ENCODE assay signal across 1 fruit fly cellular context in the genomic region with DNA sequence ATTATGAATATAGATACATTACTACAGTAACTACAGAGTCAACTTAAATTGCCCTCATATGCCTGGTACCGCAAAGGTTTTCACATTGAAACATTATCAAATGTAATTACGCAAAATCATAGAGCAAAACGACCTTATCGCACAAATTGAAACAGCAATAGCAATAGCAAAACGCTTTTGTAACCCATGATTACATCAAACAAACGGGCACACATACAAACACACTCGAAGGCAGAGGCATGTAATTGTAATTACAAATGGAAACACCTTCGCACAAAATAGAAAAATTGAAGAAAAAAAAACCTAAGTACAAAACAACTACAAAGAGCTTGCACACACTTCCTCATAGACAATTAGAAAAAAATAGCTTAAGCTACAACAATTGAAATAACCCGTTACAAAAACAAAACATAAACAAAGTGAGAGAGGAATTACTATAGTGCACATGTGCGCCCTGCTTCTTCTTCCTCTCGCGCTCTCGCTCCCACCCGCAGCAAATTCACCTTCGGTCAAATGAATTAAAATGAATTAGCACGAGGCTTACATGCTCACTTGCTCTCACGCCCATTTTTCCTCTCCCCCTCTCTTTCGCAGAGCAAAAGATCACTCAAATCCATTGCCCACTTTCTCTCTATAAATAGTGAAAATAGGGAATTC.
TF ChIP-seq lines count a peak whose summit lies in the region.

No protein-coding gene starts in this region.

TF ChIP-seq in whole organism, embryonic, 481 proteins besides CTCF, POLR2A, EP300 and RAD21 (continued from another document and continues in another):
- TF ChIP-seq Pdp1 (GFP tag; optimal IDR thresholded peaks at IDR 0.05; lab: Kevin White, UChicago) (peak in 1 of 2 experiments; percentile 89), chinmo (GFP tag; IDR thresholded peaks at IDR 0.05; lab: Robert Waterston, UW; ENCODE audit: partially characterized antibody) (peak; percentile 96), Spps (tag; optimal IDR thresholded peaks at IDR 0.05; lab: Kevin White, UChicago) (no peak), schlank (tag; optimal IDR thresholded peaks at IDR 0.05; lab: Kevin White, UChicago) (no peak), corto (GFP tag; optimal IDR thresholded peaks at IDR 0.05; lab: Kevin White, UChicago) (no peak), CG1832 (GFP tag; optimal IDR thresholded peaks at IDR 0.05; lab: Kevin White, UChicago) (peak; percentile 31), jing (GFP tag; optimal IDR thresholded peaks at IDR 0.05; lab: Kevin White, UChicago) (no peak), CG6813 (GFP tag; optimal IDR thresholded peaks at IDR 0.05; lab: Kevin White, UChicago) (no peak), CG16779 (GFP tag; IDR thresholded peaks at IDR 0.05; lab: Robert Waterston, UW) (0 out of 2 replicates have a peak, but pooled peaks have one; percentile 15), Dip2 (GFP tag; IDR thresholded peaks at IDR 0.05; lab: Robert Waterston, UW) (no peak), CG18764 (GFP tag; optimal IDR thresholded peaks at IDR 0.05; lab: Kevin White, UChicago) (no peak), cg (GFP tag; optimal IDR thresholded peaks at IDR 0.05; lab: Kevin White, UChicago) (peak; percentile 13), Ravus (GFP tag; IDR thresholded peaks at IDR 0.05; lab: Robert Waterston, UW) (no peak), CG7963 (GFP tag; IDR thresholded peaks at IDR 0.05; lab: Robert Waterston, UW; ENCODE audit: partially characterized antibody) (no peak), Sry-β (GFP tag; optimal IDR thresholded peaks at IDR 0.05; lab: Kevin White, UChicago) (no peak), cwo (GFP tag; optimal IDR thresholded peaks at IDR 0.05; lab: Kevin White, UChicago) (peak; percentile 9), CG10654 (GFP tag; optimal IDR thresholded peaks at IDR 0.05; lab: Kevin White, UChicago) (no peak), CG1529 (GFP tag; optimal IDR thresholded peaks at IDR 0.05; lab: Kevin White, UChicago) (no peak), gt (GFP tag; IDR thresholded peaks at IDR 0.05; lab: Robert Waterston, UW) (no peak), gsb-n (tag; optimal IDR thresholded peaks at IDR 0.05; lab: Kevin White, UChicago) (no peak), kni (GFP tag; optimal IDR thresholded peaks at IDR 0.05; lab: Kevin White, UChicago) (peak; percentile 60), Hr78 (GFP tag; optimal IDR thresholded peaks at IDR 0.05; lab: Kevin White, UChicago) (peak in 1 of 2 experiments; percentile 36), CG9609 (GFP tag; optimal IDR thresholded peaks at IDR 0.05; lab: Kevin White, UChicago) (no peak), Blimp-1 (GFP tag; optimal IDR thresholded peaks at IDR 0.05; lab: Kevin White, UChicago) (peak; percentile 34), en (GFP tag; optimal IDR thresholded peaks at IDR 0.05; lab: Kevin White, UChicago) (no peak), pzg (GFP tag; optimal IDR thresholded peaks at IDR 0.05; lab: Kevin White, UChicago) (no peak), nau (GFP tag; optimal IDR thresholded peaks at IDR 0.05; lab: Kevin White, UChicago) (no peak), crc (GFP tag; optimal IDR thresholded peaks at IDR 0.05; lab: Kevin White, UChicago) (no peak), danr (GFP tag; IDR thresholded peaks at IDR 0.05; lab: Robert Waterston, UW) (no peak), CG17612 (GFP tag; IDR thresholded peaks at IDR 0.05; lab: Robert Waterston, UW) (no peak), CG13287 (GFP tag; IDR thresholded peaks at IDR 0.05; lab: Robert Waterston, UW; ENCODE audit: partially characterized antibody) (peak; percentile 16; the same call in 1 of the 2 replicates), bowl (GFP tag; IDR thresholded peaks at IDR 0.05; lab: Robert Waterston, UW) (no peak), lilli (GFP tag; optimal IDR thresholded peaks at IDR 0.05; lab: Kevin White, UChicago) (no peak), NFAT (GFP tag; IDR thresholded peaks at IDR 0.05; lab: Robert Waterston, UW) (no peak), twi (tag; optimal IDR thresholded peaks at IDR 0.05; lab: Kevin White, UChicago) (peak; percentile 46), CG17385 (GFP tag; optimal IDR thresholded peaks at IDR 0.05; lab: Kevin White, UChicago) (peak; percentile 92), yki (optimal IDR thresholded peaks at IDR 0.05; lab: Kevin White, UChicago) (no peak), Drgx (GFP tag; IDR thresholded peaks at IDR 0.05; lab: Robert Waterston, UW) (0 out of 2 replicates have a peak, but pooled peaks have one; percentile 18), da (GFP tag; optimal IDR thresholded peaks at IDR 0.05; lab: Kevin White, UChicago) (no peak), CG31365 (tag; optimal IDR thresholded peaks at IDR 0.05; lab: Kevin White, UChicago) (no peak), CG31388 (GFP tag; optimal IDR thresholded peaks at IDR 0.05; lab: Kevin White, UChicago) (no peak), CoRest (tag; optimal IDR thresholded peaks at IDR 0.05; lab: Kevin White, UChicago) (no peak), CG11398 (GFP tag; optimal IDR thresholded peaks at IDR 0.05; lab: Kevin White, UChicago) (no peak), CG2116 (GFP tag; optimal IDR thresholded peaks at IDR 0.05; lab: Kevin White, UChicago) (no peak), CG34376 (GFP tag; optimal IDR thresholded peaks at IDR 0.05; lab: Kevin White, UChicago) (peak; percentile 30), bab2 (GFP tag; optimal IDR thresholded peaks at IDR 0.05; lab: Kevin White, UChicago) (no peak), grn (GFP tag; optimal IDR thresholded peaks at IDR 0.05; lab: Kevin White, UChicago) (no peak), HmgZ (tag; optimal IDR thresholded peaks at IDR 0.05; lab: Kevin White, UChicago) (no peak), Adf1 (GFP tag; IDR thresholded peaks at IDR 0.05; lab: Robert Waterston, UW) (peak; percentile 34; the same call in 1 of the 2 replicates), CG6654 (GFP tag; optimal IDR thresholded peaks at IDR 0.05; lab: Kevin White, UChicago) (no peak), Six4 (GFP tag; optimal IDR thresholded peaks at IDR 0.05; lab: Kevin White, UChicago) (no peak), CG10543 (GFP tag; optimal IDR thresholded peaks at IDR 0.05; lab: Kevin White, UChicago) (peak; percentile 1), kah (GFP tag; optimal IDR thresholded peaks at IDR 0.05; lab: Kevin White, UChicago) (no peak), Aef1 (GFP tag; IDR thresholded peaks at IDR 0.05; lab: Robert Waterston, UW) (peak; percentile 24; the same call in 1 of the 3 replicates), CG6854 (GFP tag; optimal IDR thresholded peaks at IDR 0.05; lab: Kevin White, UChicago) (no peak), rib (GFP tag; IDR thresholded peaks at IDR 0.05; lab: Robert Waterston, UW) (no peak), CG8290 (GFP tag; optimal IDR thresholded peaks at IDR 0.05; lab: Kevin White, UChicago) (no peak), CG8290 (tag; optimal IDR thresholded peaks at IDR 0.05; lab: Kevin White, UChicago) (peak in 1 of 2 experiments; percentile 12), dati (GFP tag; IDR thresholded peaks at IDR 0.05; lab: Robert Waterston, UW) (no peak), GATAe (GFP tag; conservative IDR thresholded peaks at IDR 0.05; lab: Robert Waterston, UW) (no peak), tna (GFP tag; IDR thresholded peaks at IDR 0.05; lab: Robert Waterston, UW; ENCODE audit: partially characterized antibody) (no peak), nmo (GFP tag; optimal IDR thresholded peaks at IDR 0.05; lab: Kevin White, UChicago) (no peak), mam (GFP tag; optimal IDR thresholded peaks at IDR 0.05; lab: Kevin White, UChicago) (no peak), bsh (GFP tag; optimal IDR thresholded peaks at IDR 0.05; lab: Kevin White, UChicago) (no peak), Nf-YA (GFP tag; IDR thresholded peaks at IDR 0.05; lab: Robert Waterston, UW) (no peak), h (optimal IDR thresholded peaks at IDR 0.05; lab: Kevin White, UChicago) (no peak), prd (optimal IDR thresholded peaks at IDR 0.05; lab: Kevin White, UChicago) (no peak), prd (GFP tag; IDR thresholded peaks at IDR 0.05; lab: Robert Waterston, UW) (no peak), repo (GFP tag; optimal IDR thresholded peaks at IDR 0.05; lab: Kevin White, UChicago) (peak; percentile 2), CG18262 (tag; optimal IDR thresholded peaks at IDR 0.05; lab: Kevin White, UChicago) (no peak), CG17568 (GFP tag; optimal IDR thresholded peaks at IDR 0.05; lab: Kevin White, UChicago) (no peak), crol (GFP tag; IDR thresholded peaks at IDR 0.05; lab: Robert Waterston, UW) (0 out of 2 replicates have a peak, but pooled peaks have one; percentile 6), CG5180 (GFP tag; optimal IDR thresholded peaks at IDR 0.05; lab: Kevin White, UChicago) (no peak), CG9437 (GFP tag; optimal IDR thresholded peaks at IDR 0.05; lab: Kevin White, UChicago) (no peak), inv (GFP tag; IDR thresholded peaks at IDR 0.05; lab: Robert Waterston, UW; ENCODE audit: partially characterized antibody) (no peak), ems (GFP tag; optimal IDR thresholded peaks at IDR 0.05; lab: Kevin White, UChicago) (no peak), tx (GFP tag; optimal IDR thresholded peaks at IDR 0.05; lab: Kevin White, UChicago) (no peak), mirr (GFP tag; optimal IDR thresholded peaks at IDR 0.05; lab: Kevin White, UChicago) (peak; percentile 6), CG11247 (GFP tag; IDR thresholded peaks at IDR 0.05; lab: Robert Waterston, UW) (no peak), CG6689 (GFP tag; IDR thresholded peaks at IDR 0.05; lab: Robert Waterston, UW) (no peak), CG4617 (GFP tag; optimal IDR thresholded peaks at IDR 0.05; lab: Kevin White, UChicago; ENCODE audit: borderline replicate concordance) (no peak), CG12299 (tag; optimal IDR thresholded peaks at IDR 0.05; lab: Kevin White, UChicago) (no peak), Camta (GFP tag; optimal IDR thresholded peaks at IDR 0.05; lab: Kevin White, UChicago) (no peak), exex (tag; optimal IDR thresholded peaks at IDR 0.05; lab: Kevin White, UChicago) (peak; percentile 57), pum (GFP tag; optimal IDR thresholded peaks at IDR 0.05; lab: Kevin White, UChicago) (no peak), CG30020 (tag; optimal IDR thresholded peaks at IDR 0.05; lab: Kevin White, UChicago) (no peak), al (GFP tag; IDR thresholded peaks at IDR 0.05; lab: Robert Waterston, UW) (no peak), Usf (GFP tag; optimal IDR thresholded peaks at IDR 0.05; lab: Kevin White, UChicago) (no peak), CG12219 (GFP tag; optimal IDR thresholded peaks at IDR 0.05; lab: Kevin White, UChicago) (no peak), bbx (GFP tag; IDR thresholded peaks at IDR 0.05; lab: Robert Waterston, UW; ENCODE audit: partially characterized antibody) (no peak), zen (tag; optimal IDR thresholded peaks at IDR 0.05; lab: Kevin White, UChicago) (peak; percentile 28), Myb (GFP tag; optimal IDR thresholded peaks at IDR 0.05; lab: Kevin White, UChicago) (no peak), Trl (optimal IDR thresholded peaks at IDR 0.05; lab: Kevin White, UChicago) (peak; percentile 63 to 88), Trl (GFP tag; optimal IDR thresholded peaks at IDR 0.05; lab: Kevin White, UChicago) (no peak), CG14441 (GFP tag; IDR thresholded peaks at IDR 0.05; lab: Robert Waterston, UW) (peak; percentile 25; the same call in 1 of the 2 replicates), CG4360 (GFP tag; IDR thresholded peaks at IDR 0.05; lab: Robert Waterston, UW) (0 out of 2 replicates have a peak, but pooled peaks have one; percentile 16), Elba2 (GFP tag; optimal IDR thresholded peaks at IDR 0.05; lab: Kevin White, UChicago) (peak; percentile 9), tio (GFP tag; optimal IDR thresholded peaks at IDR 0.05; lab: Kevin White, UChicago) (no peak), CG10267 (tag; optimal IDR thresholded peaks at IDR 0.05; lab: Kevin White, UChicago) (no peak), hkb (optimal IDR thresholded peaks at IDR 0.05; lab: Kevin White, UChicago) (no peak), hkb (GFP tag; IDR thresholded peaks at IDR 0.05; lab: Robert Waterston, UW) (no peak), D (optimal IDR thresholded peaks at IDR 0.05; lab: Kevin White, UChicago) (no peak), D (GFP tag; optimal IDR thresholded peaks at IDR 0.05; lab: Kevin White, UChicago) (no peak), dpn (GFP tag; optimal IDR thresholded peaks at IDR 0.05; lab: Kevin White, UChicago) (no peak), CG8765 (GFP tag; IDR thresholded peaks at IDR 0.05; lab: Robert Waterston, UW) (no peak), CG12769 (tag; optimal IDR thresholded peaks at IDR 0.05; lab: Kevin White, UChicago) (peak; percentile 69), Ada2b (GFP tag; IDR thresholded peaks at IDR 0.05; lab: Robert Waterston, UW) (no peak), CG8944 (GFP tag; optimal IDR thresholded peaks at IDR 0.05; lab: Kevin White, UChicago) (no peak), Oaz (GFP tag; IDR thresholded peaks at IDR 0.05; lab: Robert Waterston, UW) (no peak), H2.0 (GFP tag; IDR thresholded peaks at IDR 0.05; lab: Robert Waterston, UW) (no peak), CG14050 (GFP tag; IDR thresholded peaks at IDR 0.05; lab: Robert Waterston, UW) (no peak), z (GFP tag; IDR thresholded peaks at IDR 0.05; lab: Robert Waterston, UW) (no peak), MBD-R2 (GFP tag; IDR thresholded peaks at IDR 0.05; lab: Robert Waterston, UW) (no peak), Sin3A (optimal IDR thresholded peaks at IDR 0.05; lab: Kevin White, UChicago) (no peak), ftz-f1 (GFP tag; optimal IDR thresholded peaks at IDR 0.05; lab: Kevin White, UChicago) (peak; percentile 78), CG1647 (GFP tag; optimal IDR thresholded peaks at IDR 0.05; lab: Kevin White, UChicago) (no peak), Mes4 (GFP tag; optimal IDR thresholded peaks at IDR 0.05; lab: Kevin White, UChicago) (no peak), CG6765 (GFP tag; optimal IDR thresholded peaks at IDR 0.05; lab: Kevin White, UChicago) (no peak), sd (tag; optimal IDR thresholded peaks at IDR 0.05; lab: Kevin White, UChicago) (peak; percentile 58), slou (GFP tag; optimal IDR thresholded peaks at IDR 0.05; lab: Kevin White, UChicago) (no peak), btn (GFP tag; optimal IDR thresholded peaks at IDR 0.05; lab: Kevin White, UChicago) (no peak), CG17802 (tag; optimal IDR thresholded peaks at IDR 0.05; lab: Kevin White, UChicago) (no peak), cad (GFP tag; optimal IDR thresholded peaks at IDR 0.05; lab: Kevin White, UChicago) (no peak), Atf3 (GFP tag; optimal IDR thresholded peaks at IDR 0.05; lab: Kevin White, UChicago) (no peak), Neu2 (GFP tag; optimal IDR thresholded peaks at IDR 0.05; lab: Kevin White, UChicago; ENCODE audit: borderline replicate concordance) (no peak), CG2199 (GFP tag; IDR thresholded peaks at IDR 0.05; lab: Robert Waterston, UW) (0 out of 3 replicates have a peak, but pooled peaks have one; percentile 21), Dbx (GFP tag; IDR thresholded peaks at IDR 0.05; lab: Robert Waterston, UW) (no peak), CG12236 (GFP tag; optimal IDR thresholded peaks at IDR 0.05; lab: Kevin White, UChicago) (no peak)
